Worm (Caenorhabditis elegans) whole organism, early embryonic: Measurements from ENCODE around the gene K10H10.5.

Source experiments
- flt-1 ChIP-seq: fragments of 200-800 bp; sonication (Bioruptor generic); IDR thresholded peaks from 2 replicates; pipeline ENCODE4 v1.3.6; 2022; ENCODE audit warnings: missing genetic modification characterization, missing compliant biosample characterization
- hmbx-1 ChIP-seq: sonication (generic microtip); optimal IDR thresholded peaks from 2 replicates; lab custom pipeline; 2016; ENCODE audit warnings: mild to moderate bottlenecking, missing genetic modification characterization, missing compliant biosample characterization
- tbx-37 ChIP-seq: fragments of 200-800 bp; sonication (Bioruptor generic); conservative IDR thresholded peaks from 2 replicates; pipeline ENCODE4 v1.3.6; 2022; ENCODE audit warnings: missing genetic modification reagents, missing genetic modification characterization, missing compliant biosample characterization

DNA sequence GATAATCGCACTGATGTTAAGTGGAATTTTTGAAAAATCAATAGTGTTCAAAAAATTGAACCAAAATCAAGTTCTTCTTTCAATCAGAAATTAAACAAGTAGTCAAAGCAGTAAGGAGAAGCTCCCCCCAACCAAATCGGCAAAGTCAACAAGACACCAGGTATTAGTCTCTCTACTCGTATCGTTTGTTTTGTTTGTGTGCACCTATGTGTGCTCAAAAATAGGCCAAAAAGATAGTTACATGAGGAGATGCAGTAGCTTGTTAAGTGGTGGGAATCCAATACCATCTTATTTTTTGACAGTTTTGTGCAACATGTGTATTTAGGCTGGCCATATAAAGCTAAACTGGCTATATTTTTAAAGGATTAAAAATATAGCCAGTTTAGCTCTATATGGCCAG, 4.7 kb downstream of the K10H10.5 start, which contains the start of gene K10H10.12:
- TF ChIP-seq tbx-37 = no peak
- TF ChIP-seq hmbx-1 (tag; lab: Kevin White, UChicago) = no peak
- TF ChIP-seq flt-1 (GFP tag; lab: Robert Waterston, UW) = no peak
